Worm (Caenorhabditis elegans) whole organism, early embryonic: ENCODE results near the gene C08B6.2.

Source experiments
- aly-1 ChIP-seq: sonication (generic microtip); optimal IDR thresholded peaks from 2 replicates; lab custom pipeline; 2016; ENCODE audit warnings: missing genetic modification characterization, missing compliant biosample characterization
- ets-7 ChIP-seq: sonication (generic microtip); optimal IDR thresholded peaks from 2 replicates; lab custom pipeline; 2016; ENCODE audit warnings: missing genotype, missing genetic modification characterization, missing compliant biosample characterization
- flt-1 ChIP-seq: fragments of 200-800 bp; sonication (Bioruptor generic); IDR thresholded peaks from 2 replicates; pipeline ENCODE4 v1.3.6; 2022; ENCODE audit warnings: missing genetic modification characterization, missing compliant biosample characterization
- hnd-1 ChIP-seq: sonication (generic microtip); optimal IDR thresholded peaks from 2 replicates; lab custom pipeline; 2016; ENCODE audit warnings: missing genetic modification characterization, missing compliant biosample characterization
- tbx-11 ChIP-seq: fragments of 200-800 bp; sonication (Bioruptor generic); IDR thresholded peaks from 2 replicates; pipeline ENCODE4 v1.3.6; 2022; ENCODE audit warnings: missing genetic modification characterization, missing compliant biosample characterization

- TF ChIP-seq flt-1 (GFP tag; lab: Robert Waterston, UW): no peak
- no peak for TF ChIP-seq ets-7 (tag; lab: Kevin White, UChicago)
- no peak for TF ChIP-seq tbx-11 (GFP tag; lab: Robert Waterston, UW)
- TF ChIP-seq aly-1 (tag; lab: Kevin White, UChicago): no peak
- no peak for TF ChIP-seq hnd-1 (tag; lab: Kevin White, UChicago)
Observed at ce11 chrV:10104785-10105310, 664 bp upstream of the C08B6.2 start, which contains the start of gene ugt-17.
